Fruit fly (Drosophila melanogaster) whole organism, embryonic: ENCODE results near the gene CG42324.

Experiments used
- Adf1 ChIP-seq: fragments of 200-800 bp; sonication (Bioruptor generic); IDR thresholded peaks from 2 replicates; pipeline ENCODE4 v1.3.6; 2022; ENCODE audit warnings: missing biosample characterization, missing genetic modification characterization
- Antp ChIP-seq: fragments of 200-800 bp; sonication (Bioruptor generic); optimal IDR thresholded peaks from 3 replicates; lab custom pipeline; 2016; ENCODE audit warnings: missing biosample characterization, missing genetic modification characterization
- B-H2 ChIP-seq: fragments of 200-800 bp; sonication (Bioruptor generic); optimal IDR thresholded peaks from 2 replicates; lab custom pipeline; 2018; ENCODE audit warnings: missing biosample characterization, mild to moderate bottlenecking, missing genetic modification characterization
- CG10267 ChIP-seq: fragments of 200-800 bp; sonication (Bioruptor generic); optimal IDR thresholded peaks from 2 replicates; lab custom pipeline; 2018; ENCODE audit warnings: missing biosample characterization, mild to moderate bottlenecking, missing genetic modification characterization, moderate library complexity
- CG12155 ChIP-seq: fragments of 200-800 bp; sonication (Bioruptor generic); optimal IDR thresholded peaks from 3 replicates; lab custom pipeline; 2016; ENCODE audit warnings: missing biosample characterization, missing genetic modification characterization
- CG14860 ChIP-seq: fragments of 200-800 bp; sonication (Bioruptor generic); IDR thresholded peaks from 3 replicates; pipeline ENCODE4 v1.3.6; 2022; ENCODE audit warnings: missing biosample characterization, missing genetic modification characterization; ENCODE audit not compliant: partially characterized antibody
- CG15601 ChIP-seq: fragments of 200-800 bp; sonication (Bioruptor generic); optimal IDR thresholded peaks from 3 replicates; lab custom pipeline; 2019; ENCODE audit warnings: missing biosample characterization, mild to moderate bottlenecking, missing genetic modification characterization, moderate library complexity
- CG17328 ChIP-seq: fragments of 200-800 bp; sonication (Bioruptor generic); IDR thresholded peaks from 2 replicates; pipeline ENCODE4 v1.3.6; 2022; ENCODE audit warnings: missing biosample characterization, missing genetic modification characterization
- CG17612 ChIP-seq: fragments of 200-800 bp; sonication (Bioruptor generic); IDR thresholded peaks from 2 replicates; pipeline ENCODE4 v1.3.6; 2022; ENCODE audit warnings: missing biosample characterization, missing genetic modification characterization
- CG17829 ChIP-seq: fragments of 200-800 bp; optimal IDR thresholded peaks from 2 replicates; lab custom pipeline; 2019; ENCODE audit warnings: missing biosample characterization, mild to moderate bottlenecking, missing genetic modification characterization, moderate library complexity
- CG1792 ChIP-seq: fragments of 200-800 bp; sonication (Bioruptor generic); optimal IDR thresholded peaks from 2 replicates; lab custom pipeline; 2016; ENCODE audit warnings: missing biosample characterization, missing genetic modification characterization
- CG2129 ChIP-seq: fragments of 200-800 bp; sonication (Bioruptor generic); IDR thresholded peaks from 2 replicates; pipeline ENCODE4 v1.3.6; 2022; ENCODE audit warnings: missing biosample characterization, missing genetic modification characterization; ENCODE audit not compliant: partially characterized antibody
- CG32532 ChIP-seq: fragments of 200-800 bp; sonication (Bioruptor generic); IDR thresholded peaks from 2 replicates; pipeline ENCODE4 v1.3.6; 2022; ENCODE audit warnings: missing biosample characterization, missing genetic modification characterization
- CG42726 ChIP-seq: fragments of 200-800 bp; sonication (Bioruptor generic); IDR thresholded peaks from 2 replicates; pipeline ENCODE4 v1.3.6; 2022; ENCODE audit warnings: missing biosample characterization, missing genetic modification characterization; ENCODE audit not compliant: partially characterized antibody
- CG4617 ChIP-seq: fragments of 200-800 bp; sonication (Bioruptor generic); optimal IDR thresholded peaks from 3 replicates; lab custom pipeline; 2016; ENCODE audit warnings: missing biosample characterization, missing genetic modification characterization, borderline replicate concordance
- CG6175 ChIP-seq: fragments of 200-800 bp; sonication (Bioruptor generic); IDR thresholded peaks from 3 replicates; pipeline ENCODE4 v1.3.6; 2022; ENCODE audit warnings: missing biosample characterization, missing genetic modification characterization
- CG6689 ChIP-seq: fragments of 200-800 bp; sonication (Bioruptor generic); IDR thresholded peaks from 2 replicates; pipeline ENCODE4 v1.3.6; 2022; ENCODE audit warnings: missing biosample characterization, missing genetic modification characterization
- CG6791 ChIP-seq: fragments of 200-800 bp; sonication (Bioruptor generic); IDR thresholded peaks from 3 replicates; pipeline ENCODE4 v1.3.6; 2022; ENCODE audit warnings: missing biosample characterization, missing genetic modification characterization; ENCODE audit not compliant: partially characterized antibody
- CG7357 ChIP-seq: fragments of 200-800 bp; sonication (Bioruptor generic); IDR thresholded peaks from 3 replicates; pipeline ENCODE4 v1.3.6; 2022; ENCODE audit warnings: missing biosample characterization, missing genetic modification characterization
- Dad ChIP-seq: fragments of 200-800 bp; sonication (Bioruptor generic); optimal IDR thresholded peaks from 3 replicates; lab custom pipeline; 2016; ENCODE audit warnings: missing biosample characterization, missing genetic modification characterization
- Dek ChIP-seq: fragments of 200-800 bp; sonication (Bioruptor generic); optimal IDR thresholded peaks from 3 replicates; lab custom pipeline; 2019; ENCODE audit warnings: missing biosample characterization, mild to moderate bottlenecking, missing genetic modification characterization, moderate library complexity
- Dip3 ChIP-seq: fragments of 200-800 bp; sonication (Bioruptor generic); optimal IDR thresholded peaks from 3 replicates; lab custom pipeline; 2016; ENCODE audit warnings: missing biosample characterization, missing genetic modification characterization
- Ets65A ChIP-seq: fragments of 200-800 bp; sonication (Bioruptor generic); peaks from one replicate; lab custom pipeline; 2016; ENCODE audit warnings: missing biosample characterization, missing genetic modification characterization
- Ets97D ChIP-seq: fragments of 200-800 bp; sonication (Bioruptor generic); optimal IDR thresholded peaks from 3 replicates; lab custom pipeline; 2016; ENCODE audit warnings: missing biosample characterization, missing genetic modification characterization
- Fer3 ChIP-seq: fragments of 200-800 bp; sonication (Bioruptor generic); optimal IDR thresholded peaks from 2 replicates; lab custom pipeline; 2018; ENCODE audit warnings: missing biosample characterization, mild to moderate bottlenecking, missing genetic modification characterization, moderate library complexity
- GATAe ChIP-seq: fragments of 200-800 bp; sonication (Bioruptor generic); conservative IDR thresholded peaks from 2 replicates; pipeline ENCODE4 v1.3.6; 2022; ENCODE audit warnings: missing biosample characterization, missing genetic modification characterization
- HLH54F ChIP-seq: fragments of 200-800 bp; sonication (Bioruptor generic); optimal IDR thresholded peaks from 3 replicates; lab custom pipeline; 2016; ENCODE audit warnings: missing biosample characterization, missing genetic modification characterization
- HmgZ ChIP-seq: fragments of 200-800 bp; sonication (Bioruptor generic); optimal IDR thresholded peaks from 2 replicates; lab custom pipeline; 2018; ENCODE audit warnings: missing biosample characterization, mild to moderate bottlenecking, missing genetic modification characterization
- Hr3 ChIP-seq: fragments of 200-800 bp; sonication (Bioruptor generic); optimal IDR thresholded peaks from 3 replicates; lab custom pipeline; 2016; ENCODE audit warnings: missing biosample characterization, missing genetic modification characterization
- MBD-R2 ChIP-seq: fragments of 200-800 bp; sonication (Bioruptor generic); IDR thresholded peaks from 2 replicates; pipeline ENCODE4 v1.3.6; 2022; ENCODE audit warnings: missing biosample characterization, missing genetic modification characterization
- NK7.1 ChIP-seq: fragments of 200-800 bp; sonication (Bioruptor generic); optimal IDR thresholded peaks from 3 replicates; lab custom pipeline; 2016; ENCODE audit warnings: missing biosample characterization, missing genetic modification characterization
- Sry-β ChIP-seq: fragments of 200-800 bp; sonication (Bioruptor generic); optimal IDR thresholded peaks from 2 replicates; lab custom pipeline; 2018; ENCODE audit warnings: missing biosample characterization, mild to moderate bottlenecking, missing genetic modification characterization, moderate library complexity
- al ChIP-seq: fragments of 200-800 bp; sonication (Bioruptor generic); IDR thresholded peaks from 2 replicates; pipeline ENCODE4 v1.3.6; 2022; ENCODE audit warnings: missing biosample characterization, missing genetic modification characterization
- bab2 ChIP-seq: fragments of 200-800 bp; sonication (Bioruptor generic); optimal IDR thresholded peaks from 2 replicates; lab custom pipeline; 2016; ENCODE audit warnings: missing biosample characterization, missing genetic modification characterization
- bbx ChIP-seq: fragments of 200-800 bp; sonication (Bioruptor generic); IDR thresholded peaks from 2 replicates; pipeline ENCODE4 v1.3.6; 2022; ENCODE audit warnings: missing biosample characterization, missing genetic modification characterization; ENCODE audit not compliant: partially characterized antibody
- chm ChIP-seq: fragments of 200-800 bp; sonication (Bioruptor generic); IDR thresholded peaks from 2 replicates; pipeline ENCODE4 v1.3.6; 2022; ENCODE audit warnings: missing biosample characterization, missing genetic modification characterization
- dm ChIP-seq: fragments of 200-800 bp; sonication (Bioruptor generic); optimal IDR thresholded peaks from 3 replicates; lab custom pipeline; 2016; ENCODE audit warnings: missing biosample characterization, missing genetic modification characterization
- en ChIP-seq: fragments of 200-800 bp; sonication (Bioruptor generic); optimal IDR thresholded peaks from 2 replicates; lab custom pipeline; 2016; ENCODE audit warnings: missing biosample characterization, missing genetic modification characterization
- fd3F ChIP-seq: fragments of 200-800 bp; sonication (Bioruptor generic); optimal IDR thresholded peaks from 2 replicates; lab custom pipeline; 2018; ENCODE audit warnings: missing biosample characterization, mild to moderate bottlenecking, missing genetic modification characterization, moderate library complexity
- fu2 ChIP-seq: fragments of 200-800 bp; sonication (Bioruptor generic); optimal IDR thresholded peaks from 2 replicates; lab custom pipeline; 2016; ENCODE audit warnings: missing biosample characterization, missing genetic modification characterization
- gcm2 ChIP-seq: fragments of 200-800 bp; sonication (Bioruptor generic); optimal IDR thresholded peaks from 2 replicates; lab custom pipeline; 2016; ENCODE audit warnings: missing biosample characterization, missing genetic modification characterization
- gfzf ChIP-seq: fragments of 200-800 bp; sonication (Bioruptor generic); optimal IDR thresholded peaks from 2 replicates; lab custom pipeline; 2016; ENCODE audit warnings: missing biosample characterization, mild to moderate bottlenecking, missing genetic modification characterization, moderate library complexity
- jigr1 ChIP-seq: fragments of 200-800 bp; sonication (Bioruptor generic); IDR thresholded peaks from 3 replicates; pipeline ENCODE4 v1.3.6; 2022; ENCODE audit warnings: missing biosample characterization, missing genetic modification characterization
- lilli ChIP-seq: fragments of 200-800 bp; sonication (Bioruptor generic); optimal IDR thresholded peaks from 3 replicates; lab custom pipeline; 2016; ENCODE audit warnings: missing biosample characterization, missing genetic modification characterization
- maf-S ChIP-seq: fragments of 200-800 bp; sonication (Bioruptor generic); optimal IDR thresholded peaks from 2 replicates; lab custom pipeline; 2016; ENCODE audit warnings: missing biosample characterization, missing genetic modification characterization
- pfk ChIP-seq: fragments of 200-800 bp; sonication (Bioruptor generic); optimal IDR thresholded peaks from 2 replicates; lab custom pipeline; 2018; ENCODE audit warnings: missing biosample characterization, mild to moderate bottlenecking, missing genetic modification characterization, moderate library complexity
- pho ChIP-seq: fragments of 200-800 bp; sonication (Bioruptor generic); optimal IDR thresholded peaks from 2 replicates; lab custom pipeline; 2016; ENCODE audit warnings: missing biosample characterization, missing genetic modification characterization
- pzg ChIP-seq: fragments of 200-800 bp; sonication (Bioruptor generic); optimal IDR thresholded peaks from 3 replicates; lab custom pipeline; 2018; ENCODE audit warnings: missing biosample characterization, mild to moderate bottlenecking, missing genetic modification characterization, moderate library complexity
- vnd ChIP-seq: fragments of 200-800 bp; sonication (Bioruptor generic); IDR thresholded peaks from 3 replicates; pipeline ENCODE4 v1.3.6; 2022; ENCODE audit warnings: missing biosample characterization, missing genetic modification characterization; ENCODE audit not compliant: partially characterized antibody
- z ChIP-seq: fragments of 200-800 bp; sonication (Bioruptor generic); IDR thresholded peaks from 3 replicates; pipeline ENCODE4 v1.3.6; 2022; ENCODE audit warnings: missing biosample characterization, missing genetic modification characterization
- zen ChIP-seq: fragments of 200-800 bp; sonication (Bioruptor generic); optimal IDR thresholded peaks from 3 replicates; lab custom pipeline; 2018; ENCODE audit warnings: missing biosample characterization, mild to moderate bottlenecking, missing genetic modification characterization, moderate library complexity

Gene CG42324

DNA sequence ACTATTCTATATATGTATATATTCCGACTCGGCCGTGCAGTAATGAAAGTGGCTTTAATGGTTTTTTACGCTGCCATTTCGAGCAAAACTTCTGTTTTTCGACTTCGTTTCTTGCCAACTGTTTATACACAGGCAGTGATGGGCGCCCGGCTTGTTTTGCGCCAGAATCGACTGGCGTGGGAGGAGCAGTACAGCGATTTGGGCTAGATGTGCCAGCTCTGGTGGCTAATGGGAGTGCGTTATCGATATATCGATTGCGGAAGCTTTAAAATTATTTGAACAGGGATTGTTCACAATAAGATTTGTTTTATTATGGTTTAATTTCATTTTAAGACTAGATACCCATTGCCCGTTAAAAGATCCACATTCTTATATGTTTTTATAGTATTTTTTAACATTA, 1.1 kb upstream of the CG42324 start, which contains the start of gene CG14971 (continued):
- TF ChIP-seq CG32532 (peak; percentile 53), CG17829 (tag; lab: Kevin White, UChicago) (peak; percentile 48), dm (peak; percentile 67), lilli (GFP tag; lab: Kevin White, UChicago) (peak; percentile 70), CG12155 (GFP tag; lab: Kevin White, UChicago) (peak; percentile 3), Dek (tag; lab: Kevin White, UChicago) (peak; percentile 51), CG4617 (GFP tag; lab: Kevin White, UChicago) (peak; percentile 64), fu2 (GFP tag; lab: Kevin White, UChicago) (peak; percentile 38), chm (no peak), z (GFP tag; lab: Robert Waterston, UW) (no peak), Ets65A (GFP tag; lab: Kevin White, UChicago) (peak; percentile 89), CG6791 (peak; percentile 85), fd3F (GFP tag; lab: Kevin White, UChicago) (no peak), maf-S (GFP tag; lab: Kevin White, UChicago) (peak; percentile 39), CG17328 (GFP tag; lab: Robert Waterston, UW) (peak; percentile 37; the same call in 1 of the 2 replicates), bbx (GFP tag; lab: Robert Waterston, UW) (peak; percentile 91), Ets97D (peak; percentile 67), Sry-β (GFP tag; lab: Kevin White, UChicago) (peak; percentile 99), al (GFP tag; lab: Robert Waterston, UW) (0 out of 2 replicates have a peak, but pooled peaks have one; percentile 24), vnd (GFP tag; lab: Robert Waterston, UW) (peak; percentile 78), pho (GFP tag; lab: Kevin White, UChicago) (peak; percentile 42), zen (peak; percentile 75), CG6175 (GFP tag; lab: Robert Waterston, UW) (no peak), CG15601 (peak; percentile 28), Dip3 (peak; percentile 39), CG2129 (GFP tag; lab: Robert Waterston, UW) (peak; percentile 66), HmgZ (tag; lab: Kevin White, UChicago) (peak; percentile 83), pfk (peak; percentile 14), jigr1 (GFP tag; lab: Robert Waterston, UW) (no peak), CG1792 (peak; percentile 4), HLH54F (GFP tag; lab: Kevin White, UChicago) (peak; percentile 63), Hr3 (GFP tag; lab: Kevin White, UChicago) (peak; percentile 9), Antp (GFP tag; lab: Kevin White, UChicago) (peak; percentile 53), gfzf (peak; percentile 44), CG6689 (GFP tag; lab: Robert Waterston, UW) (no peak), pzg (peak; percentile 86), CG10267 (tag; lab: Kevin White, UChicago) (peak; percentile 23), NK7.1 (GFP tag; lab: Kevin White, UChicago) (no peak), en (no peak), Adf1 (GFP tag; lab: Robert Waterston, UW) (no peak), CG14860 (peak; percentile 81), Fer3 (tag; lab: Kevin White, UChicago) (no peak), CG17612 (GFP tag; lab: Robert Waterston, UW) (no peak), bab2 (GFP tag; lab: Kevin White, UChicago) (peak; percentile 37), gcm2 (GFP tag; lab: Kevin White, UChicago) (peak; percentile 41), GATAe (GFP tag; lab: Robert Waterston, UW) (peak; percentile 31; the same call in 1 of the 2 replicates), MBD-R2 (GFP tag; lab: Robert Waterston, UW) (peak; percentile 91), Dad (GFP tag; lab: Kevin White, UChicago) (peak; percentile 37), CG7357 (GFP tag; lab: Robert Waterston, UW) (no peak), B-H2 (GFP tag; lab: Kevin White, UChicago) (peak; percentile 64), CG42726 (peak; percentile 77)
